Worm (Caenorhabditis elegans) whole organism, midembryonic: ENCODE measurements around the gene ZK381.2.
A peak's percentile ranks its signal among the peaks of the same experiment; 100 is the strongest.

Experiments
- T22C8.4 ChIP-seq: fragments of 200-800 bp; sonication (Bioruptor generic); IDR thresholded peaks from 2 replicates; pipeline ENCODE4 v1.3.6; 2022; ENCODE audit warnings: missing genetic modification characterization, missing compliant biosample characterization
- cog-1 ChIP-seq: sonication (generic microtip); optimal IDR thresholded peaks from 2 replicates; lab custom pipeline; 2016; ENCODE audit warnings: missing genetic modification characterization, missing compliant biosample characterization
- flt-1 ChIP-seq: fragments of 200-800 bp; sonication (Bioruptor generic); IDR thresholded peaks from 2 replicates; pipeline ENCODE4 v1.3.6; 2022; ENCODE audit warnings: missing genetic modification characterization, missing compliant biosample characterization
- klf-2 ChIP-seq: fragments of 200-800 bp; sonication (Bioruptor generic); conservative IDR thresholded peaks from 2 replicates; pipeline ENCODE4 v1.3.6; 2022; ENCODE audit warnings: missing genetic modification reagents, missing genetic modification characterization, missing compliant biosample characterization
- med-1 ChIP-seq: sonication (generic microtip); optimal IDR thresholded peaks from 2 replicates; lab custom pipeline; 2017; ENCODE audit warnings: missing genetic modification characterization, mild to moderate bottlenecking, missing compliant biosample characterization, antibody characterized with exemption, missing genetic modification reagents; ENCODE audit not compliant: insufficient read depth
- ref-1 ChIP-seq: fragments of 200-800 bp; sonication (Bioruptor generic); conservative IDR thresholded peaks from 2 replicates; pipeline ENCODE4 v1.3.6; 2022; ENCODE audit warnings: missing genetic modification reagents, missing genetic modification characterization, missing compliant biosample characterization
- tab-1 ChIP-seq: fragments of 200-800 bp; sonication (Bioruptor generic); IDR thresholded peaks from 2 replicates; pipeline ENCODE4 v1.3.6; 2022; ENCODE audit warnings: missing genetic modification characterization, missing compliant biosample characterization
- ztf-23 ChIP-seq: fragments of 200-800 bp; sonication (Bioruptor generic); IDR thresholded peaks from 2 replicates; pipeline ENCODE4 v1.3.6; 2022; ENCODE audit warnings: missing genetic modification reagents, missing genetic modification characterization, missing compliant biosample characterization
- ztf-29 ChIP-seq: fragments of 200-800 bp; sonication (Bioruptor generic); IDR thresholded peaks from 2 replicates; pipeline ENCODE4 v1.3.6; 2022; ENCODE audit warnings: missing genetic modification reagents, missing genetic modification characterization, missing compliant biosample characterization

The ZK381.2 gene

ce11 chrIV:6965192-6965591 is at the start of gene ZK381.2:
ZK381.2 (plus strand) TSS chrIV:6965492.
- TF ChIP-seq tab-1 (no peak), T22C8.4 (no peak), klf-2 (GFP tag; lab: Robert Waterston, UW) (no peak), cog-1 (tag; lab: Kevin White, UChicago) (no peak), med-1 (GFP tag; lab: Kevin White, UChicago) (no peak), ztf-23 (no peak), ztf-29 (GFP tag; lab: Robert Waterston, UW) (no peak)

ce11 chrIV:6916831-6917230 is 48.5 kb upstream of the ZK381.2 start:
- TF ChIP-seq med-1 (GFP tag; lab: Kevin White, UChicago): no peak
- no peak for TF ChIP-seq ref-1 (GFP tag; lab: Robert Waterston, UW)
- no peak for TF ChIP-seq cog-1 (tag; lab: Kevin White, UChicago)
- no peak for TF ChIP-seq ztf-29 (GFP tag; lab: Robert Waterston, UW)
- TF ChIP-seq klf-2 (GFP tag; lab: Robert Waterston, UW): no peak
- no peak for TF ChIP-seq T22C8.4
- no peak for TF ChIP-seq flt-1 (GFP tag; lab: Robert Waterston, UW)
- no peak for TF ChIP-seq tab-1
- no peak for TF ChIP-seq ztf-23

- 0 out of 2 replicates have a peak, but pooled peaks have one; percentile 18 for TF ChIP-seq ztf-23
- TF ChIP-seq T22C8.4: no peak
- no peak for TF ChIP-seq klf-2 (GFP tag; lab: Robert Waterston, UW)
- TF ChIP-seq cog-1 (tag; lab: Kevin White, UChicago): peak; percentile 17
- no peak for TF ChIP-seq tab-1
Measured at ce11 chrIV:6919318-6919717, 46.0 kb upstream of the ZK381.2 start, which contains the start of gene ruvb-2. ruvb-2 (minus strand) TSS chrIV:6919406.

- TF ChIP-seq tab-1 (no peak), med-1 (GFP tag; lab: Kevin White, UChicago) (no peak), ztf-29 (GFP tag; lab: Robert Waterston, UW) (no peak), ztf-23 (no peak)
Measured at ce11 chrIV:6920063-6920462, 45.2 kb upstream of the ZK381.2 start, which contains the start of gene T22D1.18. T22D1.18 (minus strand) TSS chrIV:6920163.

ce11 chrIV:6923070-6923469 is 42.2 kb upstream of the ZK381.2 start, which contains the start of gene T22D1.1:
T22D1.1 (plus strand) TSS chrIV:6923370.
- TF ChIP-seq flt-1 (GFP tag; lab: Robert Waterston, UW) (no peak), T22C8.4 (no peak), tab-1 (no peak), ztf-23 (no peak), cog-1 (tag; lab: Kevin White, UChicago) (no peak), klf-2 (GFP tag; lab: Robert Waterston, UW) (no peak), ztf-29 (GFP tag; lab: Robert Waterston, UW) (no peak), med-1 (GFP tag; lab: Kevin White, UChicago) (no peak), ref-1 (GFP tag; lab: Robert Waterston, UW) (no peak)

ce11 chrIV:6925520-6925919 is 39.8 kb upstream of the ZK381.2 start:
- TF ChIP-seq T22C8.4 (no peak), cog-1 (tag; lab: Kevin White, UChicago) (no peak), flt-1 (GFP tag; lab: Robert Waterston, UW) (no peak), klf-2 (GFP tag; lab: Robert Waterston, UW) (no peak), ztf-29 (GFP tag; lab: Robert Waterston, UW) (no peak), tab-1 (no peak), med-1 (GFP tag; lab: Kevin White, UChicago) (no peak), ref-1 (GFP tag; lab: Robert Waterston, UW) (no peak), ztf-23 (no peak)

DNA sequence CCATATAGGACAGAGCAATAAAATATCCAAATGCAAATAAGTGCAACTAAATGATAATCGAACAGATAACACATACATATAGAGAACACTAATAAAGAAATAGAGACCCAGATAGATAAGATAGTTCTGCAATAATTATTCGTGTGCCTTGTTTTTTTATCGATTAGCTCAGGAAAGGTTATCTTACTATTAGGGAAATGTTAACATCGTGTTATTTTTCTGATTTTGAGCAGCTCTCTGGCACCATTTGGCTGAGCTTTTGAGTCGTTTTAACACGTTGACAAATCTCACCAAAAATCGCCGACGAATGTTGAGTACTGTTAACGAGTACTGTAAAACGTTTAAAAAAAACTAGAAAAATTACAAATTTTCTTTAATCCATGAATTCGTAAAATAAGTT is 36.9 kb upstream of the ZK381.2 start, which contains the start of gene cest-6:
Gene cest-6 (minus strand): TSS at position 101 of the 400 bp plus-strand sequence.
- no peak for TF ChIP-seq cog-1 (tag; lab: Kevin White, UChicago)
- TF ChIP-seq ref-1 (GFP tag; lab: Robert Waterston, UW): no peak
- no peak for TF ChIP-seq T22C8.4
- TF ChIP-seq tab-1: no peak

DNA sequence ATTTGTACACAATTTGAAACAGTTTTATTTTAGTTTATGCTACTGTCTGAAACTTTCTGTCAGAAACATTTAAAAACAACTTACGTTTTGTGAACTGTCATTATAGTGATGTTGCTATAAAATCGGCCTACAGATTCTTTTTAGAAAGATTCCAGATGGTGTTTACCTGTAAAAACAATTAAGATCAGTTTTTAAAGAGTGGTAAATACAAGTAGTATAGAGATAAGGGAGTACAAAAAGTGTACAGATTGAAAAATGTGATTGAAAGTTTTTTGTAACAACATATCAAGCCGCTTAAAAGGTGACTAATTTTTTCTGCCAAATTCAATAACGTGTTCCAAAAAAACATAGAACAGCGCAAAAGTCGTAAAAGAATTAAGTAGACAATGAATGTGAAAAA is 27.7 kb upstream of the ZK381.2 start, which contains the start of gene npr-12:
Gene npr-12 (minus strand): TSS at position 101 of the 400 bp plus-strand sequence.
- TF ChIP-seq klf-2 (GFP tag; lab: Robert Waterston, UW) (no peak), T22C8.4 (no peak), flt-1 (GFP tag; lab: Robert Waterston, UW) (no peak), ref-1 (GFP tag; lab: Robert Waterston, UW) (no peak), tab-1 (no peak), ztf-23 (no peak), med-1 (GFP tag; lab: Kevin White, UChicago) (no peak)

- TF ChIP-seq tab-1: no peak
- no peak for TF ChIP-seq klf-2 (GFP tag; lab: Robert Waterston, UW)
Measured at ce11 chrIV:6941101-6941500, 24.2 kb upstream of the ZK381.2 start.

- TF ChIP-seq ztf-29 (GFP tag; lab: Robert Waterston, UW) (no peak), cog-1 (tag; lab: Kevin White, UChicago) (no peak), T22C8.4 (no peak), ztf-23 (no peak), ref-1 (GFP tag; lab: Robert Waterston, UW) (no peak)
Measured at ce11 chrIV:6946832-6947231, 18.5 kb upstream of the ZK381.2 start.

- TF ChIP-seq ztf-29 (GFP tag; lab: Robert Waterston, UW): no peak
- no peak for TF ChIP-seq cog-1 (tag; lab: Kevin White, UChicago)
- TF ChIP-seq med-1 (GFP tag; lab: Kevin White, UChicago): no peak
- TF ChIP-seq klf-2 (GFP tag; lab: Robert Waterston, UW): no peak
- TF ChIP-seq ztf-23: no peak
- no peak for TF ChIP-seq tab-1
- no peak for TF ChIP-seq T22C8.4
Measured at ce11 chrIV:6951259-6951658, 14.0 kb upstream of the ZK381.2 start.
